Worm (Caenorhabditis elegans): ENCODE data around the gene asp-6.

- TF ChIP-seq aly-2 (tag; optimal IDR thresholded peaks at IDR 0.05) (no peak), egl-13 (tag; optimal IDR thresholded peaks at IDR 0.05) (no peak), ama-1 (optimal IDR thresholded peaks at IDR 0.05) (no peak), nhr-11 (tag; optimal IDR thresholded peaks at IDR 0.05) (no peak), lin-39 (tag; optimal IDR thresholded peaks at IDR 0.05) (no peak), ztf-11 (tag; optimal IDR thresholded peaks at IDR 0.05) (no peak), lin-15B (tag; optimal IDR thresholded peaks at IDR 0.05) (no peak), elt-2 (tag; optimal IDR thresholded peaks at IDR 0.05) (no peak), snpc-4 (tag; optimal IDR thresholded peaks at IDR 0.05) (no peak), nhr-77 (tag; optimal IDR thresholded peaks at IDR 0.05) (no peak), lir-3 (tag; optimal IDR thresholded peaks at IDR 0.05; ENCODE audit: poor library complexity) (no peak), unc-86 (tag; optimal IDR thresholded peaks at IDR 0.05) (no peak), mdl-1 (tag; optimal IDR thresholded peaks at IDR 0.05) (no peak), efl-3 (GFP tag; optimal IDR thresholded peaks at IDR 0.05) (no peak)
These were observed 2.7 kb upstream of the asp-6 start for ce11 chrV:8271395-8271794.

All from whole organism, L1 larva.